Fruit fly (Drosophila melanogaster): ENCODE measurements around the gene CG42590.
A peak's percentile ranks its signal among the peaks of the same experiment; 100 is the strongest.

Gene CG42590

DNA sequence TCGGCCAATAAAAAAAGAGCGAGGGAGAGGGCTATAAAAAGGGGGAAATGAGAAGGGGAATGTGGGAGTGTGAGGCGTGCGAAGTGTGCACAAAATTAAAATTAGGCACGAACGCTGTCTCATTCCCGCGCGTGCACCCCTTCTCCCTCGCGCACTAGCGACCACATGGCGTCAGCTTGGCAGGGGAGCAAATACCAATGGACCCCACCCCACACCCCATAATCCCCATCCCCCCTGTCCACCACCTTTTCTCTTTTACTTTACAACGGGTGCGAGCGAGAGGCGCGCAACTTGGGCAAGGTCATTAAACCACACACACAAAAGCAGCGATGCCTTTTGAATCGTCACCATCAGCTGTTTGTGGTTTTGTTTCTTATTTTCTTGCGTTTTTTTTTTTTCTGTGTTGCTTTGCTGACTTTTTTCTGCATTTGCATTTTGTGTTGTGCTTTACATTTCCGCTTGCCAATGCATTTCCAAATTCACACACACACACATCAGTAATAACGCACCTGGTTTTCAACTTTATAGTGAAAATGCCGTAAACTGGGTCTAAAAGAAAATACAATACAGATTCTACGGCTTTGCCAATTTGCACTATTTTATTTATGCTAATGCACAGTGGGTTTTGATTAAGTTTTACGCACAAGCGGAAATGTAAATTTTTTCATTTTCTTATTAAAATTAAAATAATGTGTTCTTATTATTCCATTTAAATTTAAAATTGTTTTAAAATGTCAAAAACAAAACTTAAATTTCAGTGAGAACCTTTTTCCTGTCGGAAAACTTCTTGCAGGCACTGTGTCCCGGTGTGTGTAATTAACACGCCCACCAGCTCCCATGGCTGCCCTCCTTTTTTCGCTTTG, 44.6 kb downstream of the CG42590 start (continued):
- TF ChIP-seq CG8290 (GFP tag; optimal IDR thresholded peaks at IDR 0.05) (no peak), CG8290 (tag; optimal IDR thresholded peaks at IDR 0.05) (peak in 1 of 2 experiments; percentile 68), her (GFP tag; optimal IDR thresholded peaks at IDR 0.05) (no peak), CG10979 (tag; optimal IDR thresholded peaks at IDR 0.05) (peak; percentile 12), CG16815 (GFP tag; optimal IDR thresholded peaks at IDR 0.05) (no peak), Bdp1 (GFP tag; optimal IDR thresholded peaks at IDR 0.05) (no peak), bcd (GFP tag; optimal IDR thresholded peaks at IDR 0.05) (peak; percentile 51), en (GFP tag; optimal IDR thresholded peaks at IDR 0.05) (no peak), HmgZ (tag; optimal IDR thresholded peaks at IDR 0.05) (no peak), dysf (GFP tag; IDR thresholded peaks at IDR 0.05) (peak; percentile 79; the same call in 2 of the 3 replicates), E2f1 (GFP tag; IDR thresholded peaks at IDR 0.05) (peak; percentile 73), run (tag; optimal IDR thresholded peaks at IDR 0.05) (peak; percentile 71), Abd-B (GFP tag; optimal IDR thresholded peaks at IDR 0.05) (peak; percentile 69), dmrt11E (tag; optimal IDR thresholded peaks at IDR 0.05) (no peak), Fer2 (tag; optimal IDR thresholded peaks at IDR 0.05) (peak; percentile 8), CG11456 (GFP tag; IDR thresholded peaks at IDR 0.05) (peak; percentile 71; the same call in 2 of the 3 replicates), Aef1 (GFP tag; IDR thresholded peaks at IDR 0.05) (peak; percentile 75), CG7556 (GFP tag; optimal IDR thresholded peaks at IDR 0.05) (peak; percentile 37), CG11695 (GFP tag; IDR thresholded peaks at IDR 0.05) (peak; percentile 82), gem (tag; optimal IDR thresholded peaks at IDR 0.05) (peak; percentile 65), CG10147 (GFP tag; optimal IDR thresholded peaks at IDR 0.05) (peak; percentile 61), Ada2b (GFP tag; IDR thresholded peaks at IDR 0.05) (peak; percentile 82), CG10267 (tag; optimal IDR thresholded peaks at IDR 0.05) (peak; percentile 23), CG13624 (GFP tag; optimal IDR thresholded peaks at IDR 0.05) (peak; percentile 12), Gug (GFP tag; IDR thresholded peaks at IDR 0.05) (peak; percentile 31; the same call in 1 of the 4 replicates), ranshi (GFP tag; IDR thresholded peaks at IDR 0.05) (peak; percentile 60; the same call in 1 of the 2 replicates), rib (GFP tag; IDR thresholded peaks at IDR 0.05) (no peak), CG1832 (GFP tag; optimal IDR thresholded peaks at IDR 0.05) (peak; percentile 85), lab (GFP tag; optimal IDR thresholded peaks at IDR 0.05) (peak; percentile 46), CG11093 (GFP tag; IDR thresholded peaks at IDR 0.05) (0 out of 3 replicates have a peak, but pooled peaks have one; percentile 37), lmd (GFP tag; IDR thresholded peaks at IDR 0.05) (peak; percentile 72), D19A (tag; optimal IDR thresholded peaks at IDR 0.05) (peak; percentile 27), oc (tag; optimal IDR thresholded peaks at IDR 0.05) (peak; percentile 87), Bgb (GFP tag; IDR thresholded peaks at IDR 0.05; ENCODE audit: partially characterized antibody) (no peak), CG15696 (tag; optimal IDR thresholded peaks at IDR 0.05) (peak; percentile 8), tap (tag; optimal IDR thresholded peaks at IDR 0.05) (peak; percentile 60), CG9797 (GFP tag; optimal IDR thresholded peaks at IDR 0.05) (no peak), chinmo (GFP tag; IDR thresholded peaks at IDR 0.05; ENCODE audit: partially characterized antibody) (no peak), onecut (GFP tag; IDR thresholded peaks at IDR 0.05) (0 out of 2 replicates have a peak, but pooled peaks have one; percentile 15), Nf-YB (GFP tag; optimal IDR thresholded peaks at IDR 0.05) (peak; percentile 7), CG14441 (GFP tag; IDR thresholded peaks at IDR 0.05) (peak; percentile 77), CG11504 (tag; optimal IDR thresholded peaks at IDR 0.05) (peak; percentile 80), Six4 (GFP tag; optimal IDR thresholded peaks at IDR 0.05) (peak; percentile 18), ham (GFP tag; IDR thresholded peaks at IDR 0.05) (0 out of 2 replicates have a peak, but pooled peaks have one; percentile 18), Rx (GFP tag; IDR thresholded peaks at IDR 0.05) (no peak; the same call in 1 of the 2 replicates), sisA (GFP tag; IDR thresholded peaks at IDR 0.05) (peak; percentile 55), zfh1 (GFP tag; IDR thresholded peaks at IDR 0.05) (peak; percentile 63; the same call in 1 of the 3 replicates), salm (tag; optimal IDR thresholded peaks at IDR 0.05) (no peak), CG18011 (GFP tag; optimal IDR thresholded peaks at IDR 0.05) (no peak)

All from whole organism, embryonic.